Worm (Caenorhabditis elegans): ENCODE data around the gene ZK1321.1.

ZK1321.1 gene

DNA sequence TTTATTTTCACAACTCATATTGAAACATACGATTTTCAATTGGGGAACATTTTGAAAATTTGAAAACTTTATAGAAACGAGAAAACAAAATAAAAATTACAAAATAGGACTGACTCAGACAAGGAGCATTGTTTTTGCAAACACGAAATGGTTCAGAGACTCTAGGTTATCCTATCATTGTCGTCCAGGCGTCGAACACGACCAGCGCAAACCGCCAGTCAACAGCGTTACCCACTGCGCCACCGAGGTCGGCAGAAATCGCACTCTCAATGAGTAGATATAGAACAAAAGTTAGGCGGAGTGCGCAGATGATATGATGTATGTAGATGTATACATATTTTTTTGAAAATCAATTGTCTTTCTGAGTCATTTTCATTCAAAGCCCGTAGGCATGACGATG lies 20.8 kb downstream of the ZK1321.1 start (continued):
- TF ChIP-seq F13H6.1 (tag; optimal IDR thresholded peaks at IDR 0.05) = peak; percentile 41
- TF ChIP-seq elt-2 (tag; optimal IDR thresholded peaks at IDR 0.05) = peak; percentile 90
- TF ChIP-seq ceh-30 (tag; optimal IDR thresholded peaks at IDR 0.05) = no peak
- peak; percentile 62 for TF ChIP-seq ceh-9 (tag; optimal IDR thresholded peaks at IDR 0.05)
- peak; percentile 81 for TF ChIP-seq C38D4.7 (GFP tag; optimal IDR thresholded peaks at IDR 0.05)
- peak; percentile 71 for TF ChIP-seq lin-11 (tag; optimal IDR thresholded peaks at IDR 0.05)
- TF ChIP-seq tbx-7 (tag; optimal IDR thresholded peaks at IDR 0.05) = peak; percentile 26
- peak; percentile 43 for TF ChIP-seq unc-42 (tag; optimal IDR thresholded peaks at IDR 0.05)
- peak; percentile 63 for TF ChIP-seq ceh-24 (tag; optimal IDR thresholded peaks at IDR 0.05)
- peak; percentile 84 for TF ChIP-seq hlh-6 (tag; optimal IDR thresholded peaks at IDR 0.05)
- peak; percentile 86 for TF ChIP-seq fkh-6 (tag; optimal IDR thresholded peaks at IDR 0.05)
- peak; percentile 66 for TF ChIP-seq Y22D7AL.16 (tag; optimal IDR thresholded peaks at IDR 0.05)
- no peak for TF ChIP-seq ahr-1 (tag; optimal IDR thresholded peaks at IDR 0.05)
- TF ChIP-seq unc-86 (tag; optimal IDR thresholded peaks at IDR 0.05) = peak; percentile 87
- TF ChIP-seq ceh-6 (GFP tag; optimal IDR thresholded peaks at IDR 0.05) = peak; percentile 84
- peak; percentile 87 for TF ChIP-seq ceh-14 (tag; optimal IDR thresholded peaks at IDR 0.05)
- TF ChIP-seq hlh-13 (GFP tag; optimal IDR thresholded peaks at IDR 0.05) = peak; percentile 81
- TF ChIP-seq unc-55 (GFP tag; optimal IDR thresholded peaks at IDR 0.05) = no peak
- peak; percentile 73 for TF ChIP-seq ref-2 (tag; optimal IDR thresholded peaks at IDR 0.05)
- no peak for TF ChIP-seq hlh-15 (tag; optimal IDR thresholded peaks at IDR 0.05)
- TF ChIP-seq npax-4 (tag; optimal IDR thresholded peaks at IDR 0.05) = peak; percentile 50
- TF ChIP-seq ceh-22 (tag; optimal IDR thresholded peaks at IDR 0.05) = no peak
- TF ChIP-seq ceh-48 (tag; optimal IDR thresholded peaks at IDR 0.05) = peak; percentile 66
- peak; percentile 79 for TF ChIP-seq nhr-232 (tag; optimal IDR thresholded peaks at IDR 0.05)
- 0 out of 2 replicates have a peak, but pooled peaks have one; percentile 61 for TF ChIP-seq ceh-45 (GFP tag; IDR thresholded peaks at IDR 0.05)
- no peak for TF ChIP-seq hlh-8 (tag; optimal IDR thresholded peaks at IDR 0.05)
- TF ChIP-seq ceh-34 (tag; optimal IDR thresholded peaks at IDR 0.05) = peak; percentile 81
- peak; percentile 76 for TF ChIP-seq T23F11.4 (GFP tag; optimal IDR thresholded peaks at IDR 0.05)
- TF ChIP-seq fax-1 (tag; optimal IDR thresholded peaks at IDR 0.05) = peak; percentile 68
- TF ChIP-seq hlh-30 (tag; optimal IDR thresholded peaks at IDR 0.05; ENCODE audit: insufficient read depth) = peak; percentile 2
- peak; percentile 83 for TF ChIP-seq sox-2 (GFP tag; IDR thresholded peaks at IDR 0.05)
- TF ChIP-seq ama-1 (optimal IDR thresholded peaks at IDR 0.05) = no peak
- TF ChIP-seq dve-1 (tag; optimal IDR thresholded peaks at IDR 0.05) = peak; percentile 83
- TF ChIP-seq rnt-1 (tag; optimal IDR thresholded peaks at IDR 0.05) = peak; percentile 77
- peak; percentile 73 for TF ChIP-seq tbx-2 (tag; optimal IDR thresholded peaks at IDR 0.05)
- TF ChIP-seq pax-1 (tag; optimal IDR thresholded peaks at IDR 0.05) = no peak
- TF ChIP-seq gmeb-2 (tag; optimal IDR thresholded peaks at IDR 0.05) = peak; percentile 84
- TF ChIP-seq elt-4 (tag; optimal IDR thresholded peaks at IDR 0.05) = no peak
- TF ChIP-seq eyg-1 (tag; optimal IDR thresholded peaks at IDR 0.05) = peak; percentile 64
- peak; percentile 39 for TF ChIP-seq pqm-1 (tag; optimal IDR thresholded peaks at IDR 0.05)
- TF ChIP-seq C08G9.2 (tag; optimal IDR thresholded peaks at IDR 0.05) = peak; percentile 70
- TF ChIP-seq K09A11.1 (tag; optimal IDR thresholded peaks at IDR 0.05; ENCODE audit: insufficient read depth) = peak; percentile 61
- peak; percentile 78 for TF ChIP-seq syd-9 (tag; optimal IDR thresholded peaks at IDR 0.05)
- peak; percentile 45 for TF ChIP-seq ets-4 (tag; optimal IDR thresholded peaks at IDR 0.05)
- peak; percentile 70 for TF ChIP-seq pat-9 (tag; optimal IDR thresholded peaks at IDR 0.05)
- TF ChIP-seq madf-2 (tag; optimal IDR thresholded peaks at IDR 0.05) = peak; percentile 58
- TF ChIP-seq ceh-31 (tag; optimal IDR thresholded peaks at IDR 0.05) = peak; percentile 63

All from whole organism, late embryonic.